Worm (Caenorhabditis elegans): ENCODE results near the gene pigq-1.
"Not testable (repeated sequence)": the region's sequence is repeated elsewhere in the genome, so short reads cannot be mapped to it uniquely, and the experiment has no call there.

pigq-1 gene

DNA sequence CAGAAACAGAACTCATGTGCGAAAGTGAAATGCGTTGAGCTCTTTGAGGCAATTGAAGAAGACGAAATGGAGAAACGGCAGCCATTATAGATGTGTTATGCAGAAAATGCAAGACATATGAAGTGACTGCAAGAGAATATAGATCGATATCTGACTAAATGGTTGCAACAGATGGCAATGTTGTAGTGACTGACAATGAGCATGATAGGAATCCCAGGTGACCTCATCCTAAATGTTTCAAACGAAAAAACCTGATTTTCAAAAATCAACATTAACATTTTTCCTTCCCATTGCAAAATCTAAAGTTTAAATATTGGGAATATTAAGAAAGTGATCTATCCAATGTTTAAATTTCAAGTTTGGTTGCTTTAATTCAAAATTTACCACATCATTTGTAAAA is 13.7 kb upstream of the pigq-1 start, which contains the start of gene C08F8.15:
C08F8.15 (minus strand) TSS at position 101 of the 400 bp plus-strand sequence.
- TF ChIP-seq F10B5.3 (tag; optimal IDR thresholded peaks at IDR 0.05): no peak

DNA sequence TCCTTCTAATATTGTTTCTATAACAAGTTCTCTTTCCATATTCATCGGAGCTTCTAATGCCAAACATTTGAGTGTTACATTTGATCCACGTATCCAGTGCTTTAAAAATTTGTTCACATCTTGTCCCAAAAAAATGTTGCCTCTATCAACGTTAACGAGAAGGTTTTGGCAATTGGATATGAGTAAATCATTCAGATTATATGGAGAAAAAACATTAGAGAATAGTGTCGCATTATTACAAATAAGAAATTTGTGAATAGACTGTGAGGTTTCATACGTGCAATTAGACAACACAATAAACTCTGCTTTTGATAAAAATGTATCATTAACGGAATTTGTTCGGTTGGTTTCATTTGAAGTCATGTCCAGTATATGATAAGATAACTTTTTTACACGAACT is 12.8 kb upstream of the pigq-1 start, which contains the start of gene mboa-4:
mboa-4 (minus strand) TSS at position 101 of the 400 bp plus-strand sequence.
- TF ChIP-seq nhr-77 (tag; optimal IDR thresholded peaks at IDR 0.05) (no peak), hlh-30 (tag; optimal IDR thresholded peaks at IDR 0.05; ENCODE audit: insufficient read depth) (no peak)

DNA sequence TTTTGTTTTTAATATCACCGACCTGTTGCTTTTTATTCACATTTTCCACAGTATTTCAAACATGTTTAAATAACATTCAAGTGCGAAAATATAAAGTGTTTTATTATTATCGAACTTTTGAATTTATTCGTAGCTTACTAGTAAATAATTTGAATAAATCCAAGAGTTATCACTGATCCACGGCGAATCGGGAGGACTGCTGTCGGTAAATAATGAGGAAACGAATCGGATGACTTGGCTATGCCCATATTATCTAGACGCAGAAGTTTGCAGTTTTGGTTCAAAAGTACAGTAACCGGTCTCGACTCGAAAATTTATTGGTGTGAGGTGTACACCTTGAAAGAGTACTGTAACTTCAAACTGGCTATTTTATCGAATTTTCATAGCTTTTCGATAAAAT is 9.5 kb upstream of the pigq-1 start:
- no peak for TF ChIP-seq lin-15B (tag; optimal IDR thresholded peaks at IDR 0.05)
- no peak for TF ChIP-seq nhr-111 (GFP tag; optimal IDR thresholded peaks at IDR 0.05)
- no peak for TF ChIP-seq lsy-2 (tag; optimal IDR thresholded peaks at IDR 0.05)
- TF ChIP-seq jun-1 (tag; optimal IDR thresholded peaks at IDR 0.05): no peak
- no peak for TF ChIP-seq arid-1 (GFP tag; conservative IDR thresholded peaks at IDR 0.05)
- TF ChIP-seq ceh-20 (GFP tag; IDR thresholded peaks at IDR 0.05): no peak
- no peak for TF ChIP-seq daf-12 (tag; optimal IDR thresholded peaks at IDR 0.05)
- TF ChIP-seq zfp-3 (GFP tag; conservative IDR thresholded peaks at IDR 0.05): no peak
- no peak for TF ChIP-seq spr-1 (tag; optimal IDR thresholded peaks at IDR 0.05)
- no peak for TF ChIP-seq nhr-48 (tag; optimal IDR thresholded peaks at IDR 0.05)
- no peak for TF ChIP-seq nhr-42 (GFP tag; IDR thresholded peaks at IDR 0.05)
- TF ChIP-seq lin-1 (GFP tag; IDR thresholded peaks at IDR 0.05): no peak
- TF ChIP-seq mep-1 (tag; optimal IDR thresholded peaks at IDR 0.05): no peak
- TF ChIP-seq Y105C5A.15 (GFP tag; IDR thresholded peaks at IDR 0.05): no peak
- no peak for TF ChIP-seq lim-7 (GFP tag; IDR thresholded peaks at IDR 0.05)
- no peak for TF ChIP-seq egl-43 (GFP tag; IDR thresholded peaks at IDR 0.05)
- TF ChIP-seq set-16 (GFP tag; IDR thresholded peaks at IDR 0.05): no peak

DNA sequence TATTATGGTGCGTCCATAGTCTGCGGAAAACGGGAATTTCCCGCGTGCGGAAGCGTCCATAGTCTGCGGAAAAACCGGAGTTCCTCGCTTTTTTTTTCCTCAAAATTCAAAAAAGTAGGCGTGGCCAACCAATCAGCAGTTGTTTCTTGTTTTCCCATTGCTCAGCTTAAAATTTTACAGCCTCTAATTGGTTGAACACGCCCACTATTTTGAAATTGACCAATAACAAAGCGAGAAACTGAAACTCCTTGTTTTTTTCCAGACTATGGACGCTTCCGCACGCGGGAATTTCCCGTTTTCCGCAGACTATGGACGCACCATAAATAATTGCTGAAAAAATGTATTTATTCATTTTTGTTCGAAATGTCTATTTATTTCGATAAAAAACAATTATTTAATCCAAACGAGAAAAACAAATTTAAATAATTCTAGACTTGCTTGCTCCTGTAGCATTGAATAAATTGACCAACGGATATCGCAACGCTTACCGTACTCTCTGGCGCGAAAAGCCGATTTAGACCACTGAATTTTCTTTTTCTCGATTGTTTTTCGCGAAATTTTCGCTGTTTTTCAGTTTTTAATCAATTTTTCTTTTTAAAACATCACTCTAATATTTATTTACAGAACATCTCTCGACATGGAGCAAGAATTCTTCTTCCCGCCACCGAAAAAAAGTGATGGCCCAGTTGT is 7.5 kb upstream of the pigq-1 start, which contains the start of gene C08F8.3:
C08F8.3 (plus strand) TSS at position 620 of the 690 bp plus-strand sequence.
- not testable (repeated sequence) for TF ChIP-seq spr-1 (tag; optimal IDR thresholded peaks at IDR 0.05); hif-1 (tag; optimal IDR thresholded peaks at IDR 0.05); zfp-3 (GFP tag; conservative IDR thresholded peaks at IDR 0.05)

DNA sequence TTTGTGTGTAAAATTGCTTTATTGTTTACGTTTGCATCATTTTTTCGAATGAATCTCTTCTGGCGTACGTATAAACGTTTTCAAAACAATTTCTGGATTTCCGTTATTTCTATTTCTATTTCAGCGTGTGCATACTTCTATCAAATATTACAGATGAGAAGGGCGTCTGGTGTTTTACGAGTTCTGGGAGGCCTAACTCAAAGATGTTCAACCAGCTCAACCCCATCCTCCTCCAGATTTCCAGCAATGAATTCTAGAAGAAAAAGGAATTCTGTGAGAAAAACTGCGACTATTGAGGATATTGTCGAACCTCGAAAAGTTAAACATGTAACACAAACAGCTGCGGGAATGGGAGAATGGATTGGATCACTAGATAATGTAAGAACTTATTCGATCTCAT is 3.8 kb upstream of the pigq-1 start, which contains the start of gene C08F8.2:
C08F8.2 (plus strand) TSS at position 154 of the 400 bp plus-strand sequence.
- peak in 1 of 2 experiments; percentile 25 for TF ChIP-seq unc-62 (GFP tag; optimal IDR thresholded peaks at IDR 0.05 in 1 of 2)
- TF ChIP-seq unc-62 (tag; optimal IDR thresholded peaks at IDR 0.05): no peak
- TF ChIP-seq set-16 (GFP tag; IDR thresholded peaks at IDR 0.05): no peak
- 0 out of 2 replicates have a peak, but pooled peaks have one; percentile 59 for TF ChIP-seq zfp-3 (GFP tag; conservative IDR thresholded peaks at IDR 0.05)
- TF ChIP-seq ama-1 (optimal IDR thresholded peaks at IDR 0.05): peak; percentile 67

DNA sequence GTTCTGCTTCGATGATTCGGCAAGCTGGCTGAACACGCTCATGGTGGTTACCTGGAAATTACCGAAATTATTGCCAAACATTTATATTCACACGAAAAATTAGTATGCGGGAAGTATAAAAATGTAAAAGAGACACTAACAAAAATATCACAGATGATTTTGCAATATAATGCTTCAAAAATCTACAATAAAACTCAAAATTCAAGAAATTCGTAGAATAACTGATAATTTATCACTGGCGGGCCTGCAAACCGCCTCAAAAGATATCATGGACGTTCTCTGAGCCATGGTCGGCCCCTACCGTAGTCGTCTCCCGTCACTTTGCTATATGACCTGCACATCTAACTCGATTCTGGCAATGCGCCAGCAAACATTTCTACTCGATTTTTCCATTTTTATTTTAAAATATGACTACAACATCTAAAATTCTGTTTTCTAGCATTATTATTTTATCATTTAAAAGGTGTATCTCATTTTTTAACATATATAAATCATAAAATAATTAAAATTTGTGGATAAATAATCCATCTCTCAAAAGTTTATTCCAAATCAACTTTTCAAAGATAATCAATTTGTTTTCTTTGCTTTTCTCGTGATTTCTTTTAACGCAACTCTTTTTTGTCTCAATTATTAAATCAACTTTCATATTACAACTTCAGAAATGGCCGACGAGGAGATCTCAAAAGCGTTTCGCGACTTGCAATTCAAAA is 2.6 kb upstream of the pigq-1 start, which contains the start of the genes F01G4.6 and pfd-1:
F01G4.6 (minus strand) TSS at position 51 of the 710 bp plus-strand sequence.
pfd-1 (plus strand) TSS at position 660 of the 710 bp plus-strand sequence.
- peak; percentile 89 for TF ChIP-seq hlh-30 (tag; optimal IDR thresholded peaks at IDR 0.05; ENCODE audit: insufficient read depth)
- 0 out of 2 replicates have a peak, but pooled peaks have one; percentile 47 for TF ChIP-seq Y75B8A.6 (GFP tag; IDR thresholded peaks at IDR 0.05)
- TF ChIP-seq lsy-2 (tag; optimal IDR thresholded peaks at IDR 0.05): peak; percentile 96 to 99
- TF ChIP-seq T26A8.4 (GFP tag; IDR thresholded peaks at IDR 0.05): peak; percentile 89
- TF ChIP-seq nhr-48 (tag; optimal IDR thresholded peaks at IDR 0.05): peak; percentile 66
- peak; percentile 92 for TF ChIP-seq hlh-11 (tag; optimal IDR thresholded peaks at IDR 0.05)
- TF ChIP-seq mep-1 (tag; optimal IDR thresholded peaks at IDR 0.05): peak; percentile 96
- TF ChIP-seq saeg-2 (GFP tag; IDR thresholded peaks at IDR 0.05): no peak; the same call in 1 of the 2 replicates
- peak; percentile 84 for TF ChIP-seq lin-38 (GFP tag; IDR thresholded peaks at IDR 0.05)
- peak; percentile 85 for TF ChIP-seq pha-4 (GFP tag; IDR thresholded peaks at IDR 0.05)
- peak; percentile 74 for TF ChIP-seq pha-4 (tag; optimal IDR thresholded peaks at IDR 0.05)
- TF ChIP-seq nhr-42 (GFP tag; IDR thresholded peaks at IDR 0.05): 0 out of 2 replicates have a peak, but pooled peaks have one; percentile 11
- TF ChIP-seq vab-7 (GFP tag; IDR thresholded peaks at IDR 0.05): peak; percentile 55; the same call in 1 of the 2 replicates
- TF ChIP-seq F10B5.3 (tag; optimal IDR thresholded peaks at IDR 0.05): peak; percentile 33
- TF ChIP-seq dpl-1 (GFP tag; optimal IDR thresholded peaks at IDR 0.05): peak; percentile 88
- TF ChIP-seq F37D6.2 (tag; optimal IDR thresholded peaks at IDR 0.05): peak; percentile 79
- TF ChIP-seq nhr-77 (tag; optimal IDR thresholded peaks at IDR 0.05): peak; percentile 94
- TF ChIP-seq mxl-2 (GFP tag; conservative IDR thresholded peaks at IDR 0.05): peak; percentile 66; the same call in 1 of the 2 replicates
- 0 out of 2 replicates have a peak, but pooled peaks have one; percentile 11 for TF ChIP-seq tra-1 (GFP tag; IDR thresholded peaks at IDR 0.05)
- peak in 1 of 2 experiments; percentile 21 for TF ChIP-seq unc-62 (GFP tag; optimal IDR thresholded peaks at IDR 0.05 in 1 of 2)
- no peak for TF ChIP-seq unc-62 (tag; optimal IDR thresholded peaks at IDR 0.05)
- peak; percentile 18; the same call in 1 of the 2 replicates for TF ChIP-seq set-16 (GFP tag; IDR thresholded peaks at IDR 0.05)
